Worm (Caenorhabditis elegans) whole organism, L3 larva: ENCODE measurements around the gene B0524.6.

Experiments
- ama-1 ChIP-seq: fragments of 150-350 bp; optimal IDR thresholded peaks from 2 replicates; lab custom pipeline; 2018
- ceh-9 ChIP-seq: sonication (generic microtip); optimal IDR thresholded peaks from 2 replicates; lab custom pipeline; 2018; ENCODE audit warnings: missing biosample characterization, missing genetic modification characterization
- egl-27 ChIP-seq: sonication (generic microtip); optimal IDR thresholded peaks from 4 replicates; lab custom pipeline; 2017; ENCODE audit warnings: missing biosample characterization, missing genetic modification reagents, missing genetic modification characterization
- elt-1 ChIP-seq: fragments of 150-350 bp; optimal IDR thresholded peaks from 2 replicates; lab custom pipeline; 2014; ENCODE audit warnings: missing biosample characterization, missing genetic modification characterization
- fkh-10 ChIP-seq: sonication (generic microtip); optimal IDR thresholded peaks from 2 replicates; lab custom pipeline; 2017; ENCODE audit warnings: missing biosample characterization, missing genetic modification reagents, missing genetic modification characterization
- nhr-77 ChIP-seq: fragments of 150-350 bp; optimal IDR thresholded peaks from 2 replicates; lab custom pipeline; 2014; ENCODE audit warnings: missing biosample characterization, missing genetic modification characterization
- pha-4 ChIP-seq: fragments of 150-350 bp; optimal IDR thresholded peaks from 2 replicates; lab custom pipeline; 2014; ENCODE audit warnings: missing biosample characterization, missing genetic modification reagents, missing genetic modification characterization
- sea-2 ChIP-seq: fragments of 150-350 bp; sonication (generic microtip); optimal IDR thresholded peaks from 4 replicates; lab custom pipeline; 2014; ENCODE audit warnings: missing biosample characterization, missing genetic modification reagents, missing genetic modification characterization
- skn-1 ChIP-seq: fragments of 150-350 bp; optimal IDR thresholded peaks from 2 replicates; lab custom pipeline; 2014; ENCODE audit warnings: missing biosample characterization, missing genetic modification characterization
- tbx-2 ChIP-seq: sonication (generic microtip); optimal IDR thresholded peaks from 2 replicates; lab custom pipeline; 2016; ENCODE audit warnings: mild to moderate bottlenecking, missing genetic modification characterization, missing compliant biosample characterization
- ztf-11 ChIP-seq: fragments of 150-350 bp; optimal IDR thresholded peaks from 2 replicates; lab custom pipeline; 2014; ENCODE audit warnings: missing biosample characterization, missing genetic modification characterization
- ztf-4 ChIP-seq: fragments of 150-350 bp; optimal IDR thresholded peaks from 2 replicates; lab custom pipeline; 2014; ENCODE audit warnings: missing biosample characterization, missing genetic modification characterization

ce11 chrIII:1886914-1887313 is 18.5 kb downstream of the B0524.6 start:
- TF ChIP-seq ztf-11 (tag; lab: Kevin White, UChicago) (no peak), fkh-10 (GFP tag; lab: Kevin White, UChicago) (no peak), egl-27 (tag; lab: Kevin White, UChicago) (no peak), pha-4 (tag; lab: Kevin White, UChicago) (no peak), skn-1 (tag; lab: Kevin White, UChicago) (no peak), ama-1 (no peak), elt-1 (tag; lab: Kevin White, UChicago) (no peak), tbx-2 (no peak), sea-2 (no peak), ceh-9 (no peak), nhr-77 (no peak), ztf-4 (tag; lab: Kevin White, UChicago) (no peak)
